Worm (Caenorhabditis elegans) whole organism, late embryonic: ENCODE results near the gene aex-3.

Experiments used
- T23F11.4 ChIP-seq: fragments of 200-800 bp; sonication (Bioruptor generic); optimal IDR thresholded peaks from 2 replicates; lab custom pipeline; 2018; ENCODE audit warnings: mild to moderate bottlenecking, missing genetic modification characterization, missing compliant biosample characterization
- hlh-6 ChIP-seq: sonication (generic microtip); optimal IDR thresholded peaks from 2 replicates; lab custom pipeline; 2016; ENCODE audit warnings: missing genotype, missing genetic modification characterization, missing compliant biosample characterization
- nhr-11 ChIP-seq: fragments of 150-350 bp; optimal IDR thresholded peaks from 2 replicates; lab custom pipeline; 2014; ENCODE audit warnings: missing biosample characterization, missing genetic modification characterization
- pha-4 ChIP-seq: fragments of 150-350 bp; optimal IDR thresholded peaks from 2 replicates; lab custom pipeline; 2018; ENCODE audit warnings: missing biosample characterization, missing genetic modification reagents, missing genetic modification characterization
- ztf-16 ChIP-seq: sonication (generic microtip); optimal IDR thresholded peaks from 2 replicates; lab custom pipeline; 2017; ENCODE audit warnings: missing genetic modification characterization, missing compliant biosample characterization

DNA sequence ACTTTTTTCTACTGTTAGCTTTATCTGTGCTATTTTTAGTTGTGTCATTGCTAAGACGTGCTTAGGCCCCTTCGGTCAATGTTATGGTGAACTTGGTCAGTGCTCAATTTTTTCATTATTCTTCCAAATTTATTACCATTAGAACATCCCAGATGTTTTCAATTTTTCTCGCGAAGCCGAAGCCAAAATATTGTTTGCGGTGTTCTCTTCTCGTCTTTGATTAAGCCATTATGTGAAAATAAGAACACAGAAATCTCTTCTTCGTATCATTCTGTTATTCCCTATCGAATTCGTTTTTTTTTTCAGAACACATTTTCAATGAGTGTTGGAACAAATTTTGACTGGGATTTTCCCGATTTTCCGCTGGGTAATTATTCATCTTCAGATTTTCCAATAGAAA lies 42.9 kb upstream of the aex-3 start, which contains the start of gene gtr-1:
- no peak for TF ChIP-seq T23F11.4 (GFP tag; lab: Kevin White, UChicago)
- TF ChIP-seq ztf-16 (tag; lab: Kevin White, UChicago): no peak
- TF ChIP-seq pha-4 (tag; lab: Kevin White, UChicago): no peak
- no peak for TF ChIP-seq hlh-6
- no peak for TF ChIP-seq nhr-11 (tag; lab: Kevin White, UChicago)
